Worm (Caenorhabditis elegans): ENCODE data around the gene rpl-39.

- no peak for TF ChIP-seq aptf-3 (GFP tag; IDR thresholded peaks at IDR 0.05)
- no peak for TF ChIP-seq hrde-1 (tag; optimal IDR thresholded peaks at IDR 0.05; ENCODE audit: borderline replicate concordance)
- TF ChIP-seq ztf-26 (tag; optimal IDR thresholded peaks at IDR 0.05), result no peak
- TF ChIP-seq lin-40 (tag; optimal IDR thresholded peaks at IDR 0.05), result no peak
- no peak for TF ChIP-seq cebp-1 (GFP tag; IDR thresholded peaks at IDR 0.05)
- no peak for TF ChIP-seq cebp-1 (tag; optimal IDR thresholded peaks at IDR 0.05)
- TF ChIP-seq B0261.1 (tag; optimal IDR thresholded peaks at IDR 0.05), result no peak
- no peak for TF ChIP-seq ceh-91 (GFP tag; IDR thresholded peaks at IDR 0.05)
- no peak for TF ChIP-seq rpc-1 (optimal IDR thresholded peaks at IDR 0.05)
- TF ChIP-seq rpc-1 (tag; optimal IDR thresholded peaks at IDR 0.05), result no peak
- no peak for TF ChIP-seq K12H6.12 (tag; optimal IDR thresholded peaks at IDR 0.05)
- no peak for TF ChIP-seq snpc-4 (GFP tag; optimal IDR thresholded peaks at IDR 0.05)
- no peak for TF ChIP-seq snpc-4 (tag; optimal IDR thresholded peaks at IDR 0.05)
- no peak for TF ChIP-seq ama-1 (optimal IDR thresholded peaks at IDR 0.05)
- no peak for TF ChIP-seq ama-1 (GFP tag; optimal IDR thresholded peaks at IDR 0.05)
- TF ChIP-seq efl-1 (GFP tag; optimal IDR thresholded peaks at IDR 0.05), result no peak
- no peak for TF ChIP-seq chd-7 (tag; optimal IDR thresholded peaks at IDR 0.05)
- no peak for TF ChIP-seq athp-1 (tag; optimal IDR thresholded peaks at IDR 0.05)
Measured at ce11 chrV:7760174-7760573, 15.7 kb downstream of the rpl-39 start, which contains the start of gene hint-3.
